Fruit fly (Drosophila melanogaster) whole organism, embryonic: ENCODE measurements around the gene Erk7.

ENCODE experiments used
- Abd-B ChIP-seq: fragments of 200-800 bp; sonication (Bioruptor generic); optimal IDR thresholded peaks from 2 replicates; lab custom pipeline; 2018; ENCODE audit warnings: missing biosample characterization, mild to moderate bottlenecking, missing genetic modification characterization, moderate library complexity
- Aef1 ChIP-seq: fragments of 200-800 bp; sonication (Bioruptor generic); IDR thresholded peaks from 3 replicates; pipeline ENCODE4 v1.3.6; 2022; ENCODE audit warnings: missing biosample characterization, missing genetic modification characterization
- B-H2 ChIP-seq: fragments of 200-800 bp; sonication (Bioruptor generic); optimal IDR thresholded peaks from 2 replicates; lab custom pipeline; 2018; ENCODE audit warnings: missing biosample characterization, mild to moderate bottlenecking, missing genetic modification characterization
- CG10267 ChIP-seq: fragments of 200-800 bp; sonication (Bioruptor generic); optimal IDR thresholded peaks from 2 replicates; lab custom pipeline; 2018; ENCODE audit warnings: missing biosample characterization, mild to moderate bottlenecking, missing genetic modification characterization, moderate library complexity
- CG10543 ChIP-seq: fragments of 200-800 bp; sonication (Bioruptor generic); optimal IDR thresholded peaks from 3 replicates; lab custom pipeline; 2017; ENCODE audit warnings: missing biosample characterization, mild to moderate bottlenecking, missing genetic modification characterization, moderate library complexity
- CG11085 ChIP-seq: fragments of 200-800 bp; sonication (Bioruptor generic); IDR thresholded peaks from 2 replicates; pipeline ENCODE4 v1.3.6; 2022; ENCODE audit warnings: missing biosample characterization, missing genetic modification characterization
- CG12299 ChIP-seq: fragments of 200-800 bp; sonication (Bioruptor generic); optimal IDR thresholded peaks from 2 replicates; lab custom pipeline; 2018; ENCODE audit warnings: missing biosample characterization, mild to moderate bottlenecking, missing genetic modification characterization
- CG12744 ChIP-seq: fragments of 200-800 bp; sonication (Bioruptor generic); optimal IDR thresholded peaks from 2 replicates; lab custom pipeline; 2016; ENCODE audit warnings: missing biosample characterization, missing genetic modification characterization
- CG13424 ChIP-seq: fragments of 200-800 bp; sonication (Bioruptor generic); optimal IDR thresholded peaks from 2 replicates; lab custom pipeline; 2019; ENCODE audit warnings: missing biosample characterization, mild to moderate bottlenecking, missing genetic modification characterization, moderate library complexity
- CG2129 ChIP-seq: fragments of 200-800 bp; sonication (Bioruptor generic); IDR thresholded peaks from 2 replicates; pipeline ENCODE4 v1.3.6; 2022; ENCODE audit warnings: missing biosample characterization, missing genetic modification characterization; ENCODE audit not compliant: partially characterized antibody
- CG4282 ChIP-seq: fragments of 200-800 bp; sonication (Bioruptor generic); optimal IDR thresholded peaks from 2 replicates; lab custom pipeline; 2016; ENCODE audit warnings: missing biosample characterization, missing genetic modification characterization
- CG4328 ChIP-seq: fragments of 200-800 bp; sonication (Bioruptor generic); optimal IDR thresholded peaks from 3 replicates; lab custom pipeline; 2017; ENCODE audit warnings: missing biosample characterization, missing genetic modification reagents, missing genetic modification characterization
- CG4820 ChIP-seq: fragments of 200-800 bp; sonication (Bioruptor generic); optimal IDR thresholded peaks from 3 replicates; lab custom pipeline; 2016; ENCODE audit warnings: missing biosample characterization, missing genetic modification characterization
- CG6689 ChIP-seq: fragments of 200-800 bp; sonication (Bioruptor generic); IDR thresholded peaks from 2 replicates; pipeline ENCODE4 v1.3.6; 2022; ENCODE audit warnings: missing biosample characterization, missing genetic modification characterization
- CG8924 ChIP-seq: fragments of 200-800 bp; optimal IDR thresholded peaks from 3 replicates; lab custom pipeline; 2019; ENCODE audit warnings: missing biosample characterization, mild to moderate bottlenecking, missing genetic modification characterization, moderate library complexity
- CTCF ChIP-seq: fragments of 200-800 bp; sonication (Bioruptor generic); optimal IDR thresholded peaks from 2 replicates; lab custom pipeline; 2017; ENCODE audit warnings: missing biosample characterization, mild to moderate bottlenecking, missing genetic modification characterization, moderate library complexity
- CkIIα-i1 ChIP-seq: fragments of 200-800 bp; sonication (Bioruptor generic); IDR thresholded peaks from 2 replicates; pipeline ENCODE4 v1.3.6; 2022; ENCODE audit warnings: missing biosample characterization, missing genetic modification characterization
- CoRest ChIP-seq: fragments of 200-800 bp; sonication (Bioruptor generic); optimal IDR thresholded peaks from 3 replicates; lab custom pipeline; 2018; ENCODE audit warnings: missing biosample characterization, mild to moderate bottlenecking, missing genetic modification characterization, moderate library complexity
- CrebB ChIP-seq: fragments of 200-800 bp; sonication (Bioruptor generic); optimal IDR thresholded peaks from 3 replicates; lab custom pipeline; 2018; ENCODE audit warnings: missing biosample characterization, mild to moderate bottlenecking, missing genetic modification characterization
- Dbx ChIP-seq: fragments of 200-800 bp; sonication (Bioruptor generic); IDR thresholded peaks from 3 replicates; pipeline ENCODE4 v1.3.6; 2022; ENCODE audit warnings: missing biosample characterization, missing genetic modification characterization
- Dek ChIP-seq: fragments of 200-800 bp; sonication (Bioruptor generic); optimal IDR thresholded peaks from 3 replicates; lab custom pipeline; 2019; ENCODE audit warnings: missing biosample characterization, mild to moderate bottlenecking, missing genetic modification characterization, moderate library complexity
- Drgx ChIP-seq: fragments of 200-800 bp; sonication (Bioruptor generic); IDR thresholded peaks from 2 replicates; pipeline ENCODE4 v1.3.6; 2022; ENCODE audit warnings: missing biosample characterization, missing genetic modification characterization
- E2f2 ChIP-seq: fragments of 200-800 bp; sonication (Bioruptor generic); IDR thresholded peaks from 2 replicates; pipeline ENCODE4 v1.3.6; 2022; ENCODE audit warnings: missing biosample characterization, missing genetic modification characterization
- Elba2 ChIP-seq: fragments of 200-800 bp; sonication (Bioruptor generic); optimal IDR thresholded peaks from 3 replicates; lab custom pipeline; 2016; ENCODE audit warnings: missing biosample characterization, missing genetic modification characterization
- Ets65A ChIP-seq: fragments of 200-800 bp; sonication (Bioruptor generic); peaks from one replicate; lab custom pipeline; 2016; ENCODE audit warnings: missing biosample characterization, missing genetic modification characterization
- GATAe ChIP-seq: fragments of 200-800 bp; sonication (Bioruptor generic); conservative IDR thresholded peaks from 2 replicates; pipeline ENCODE4 v1.3.6; 2022; ENCODE audit warnings: missing biosample characterization, missing genetic modification characterization
- Hmx ChIP-seq: fragments of 200-800 bp; sonication (Bioruptor generic); optimal IDR thresholded peaks from 2 replicates; lab custom pipeline; 2016; ENCODE audit warnings: missing biosample characterization, missing genetic modification characterization
- Med ChIP-seq: fragments of 200-800 bp; sonication (Bioruptor generic); peaks from one replicate; lab custom pipeline; 2016; ENCODE audit warnings: missing biosample characterization, missing genetic modification characterization, mild to moderate bottlenecking, inconsistent platforms, moderate library complexity
- Neu2 ChIP-seq: fragments of 200-800 bp; sonication (Bioruptor generic); optimal IDR thresholded peaks from 3 replicates; lab custom pipeline; 2016; ENCODE audit warnings: missing biosample characterization, missing genetic modification characterization, borderline replicate concordance
- Opbp ChIP-seq: fragments of 200-800 bp; sonication (Bioruptor generic); IDR thresholded peaks from 3 replicates; pipeline ENCODE4 v1.3.6; 2022; ENCODE audit warnings: missing biosample characterization, missing genetic modification characterization; ENCODE audit not compliant: partially characterized antibody
- ab ChIP-seq: fragments of 200-800 bp; sonication (Bioruptor generic); optimal IDR thresholded peaks from 2 replicates; lab custom pipeline; 2016; ENCODE audit warnings: missing biosample characterization, missing genetic modification characterization
- caup ChIP-seq: fragments of 200-800 bp; sonication (Bioruptor generic); optimal IDR thresholded peaks from 3 replicates; lab custom pipeline; 2017; ENCODE audit warnings: missing biosample characterization, mild to moderate bottlenecking, missing genetic modification characterization, moderate library complexity; ENCODE audit not compliant: severe bottlenecking
- chm ChIP-seq: fragments of 200-800 bp; sonication (Bioruptor generic); IDR thresholded peaks from 2 replicates; pipeline ENCODE4 v1.3.6; 2022; ENCODE audit warnings: missing biosample characterization, missing genetic modification characterization
- crol ChIP-seq: fragments of 200-800 bp; sonication (Bioruptor generic); IDR thresholded peaks from 2 replicates; pipeline ENCODE4 v1.3.6; 2022; ENCODE audit warnings: missing biosample characterization, missing genetic modification characterization
- eyg ChIP-seq: fragments of 200-800 bp; sonication (Bioruptor generic); optimal IDR thresholded peaks from 3 replicates; lab custom pipeline; 2016; ENCODE audit warnings: missing biosample characterization, missing genetic modification characterization
- fd102C ChIP-seq: fragments of 200-800 bp; sonication (Bioruptor generic); optimal IDR thresholded peaks from 2 replicates; lab custom pipeline; 2018; ENCODE audit warnings: missing biosample characterization, mild to moderate bottlenecking, missing genetic modification characterization, moderate library complexity
- fd64A ChIP-seq: fragments of 200-800 bp; sonication (Bioruptor generic); optimal IDR thresholded peaks from 3 replicates; lab custom pipeline; 2018; ENCODE audit warnings: missing biosample characterization, mild to moderate bottlenecking, missing genetic modification characterization
- fru ChIP-seq: fragments of >200 bp; optimal IDR thresholded peaks from 2 replicates; lab custom pipeline; 2017
- grau ChIP-seq: fragments of 200-800 bp; optimal IDR thresholded peaks from 3 replicates; lab custom pipeline; 2019; ENCODE audit warnings: missing biosample characterization, mild to moderate bottlenecking, missing genetic modification characterization, moderate library complexity
- hbn ChIP-seq: fragments of 200-800 bp; sonication (Bioruptor generic); IDR thresholded peaks from 2 replicates; pipeline ENCODE4 v1.3.6; 2022; ENCODE audit warnings: missing biosample characterization, missing genetic modification characterization; ENCODE audit not compliant: partially characterized antibody
- insv ChIP-seq, 2 experiments: fragments of 200-800 bp; sonication (Bioruptor generic); optimal IDR thresholded peaks; 3 replicates each; lab custom pipeline; 2016 to 2018; ENCODE audit warnings: missing biosample characterization in 2 of 2, missing genetic modification characterization in 2 of 2
- nerfin-1 ChIP-seq: fragments of 200-800 bp; sonication (Bioruptor generic); optimal IDR thresholded peaks from 3 replicates; lab custom pipeline; 2019; ENCODE audit warnings: missing biosample characterization, mild to moderate bottlenecking, missing genetic modification characterization, moderate library complexity
- prd ChIP-seq, 3 experiments: fragments of >200 bp in 2 of 3; fragments of 200-800 bp in 1 of 3; sonication (Bioruptor generic) in 1 of 3; optimal IDR thresholded peaks in 2 of 3; IDR thresholded peaks in 1 of 3; 2 replicates in 2 of 3; 3 replicates in 1 of 3; pipeline versions ENCODE4 v1.3.6 to Lab custom; 2017 to 2022; ENCODE audit warnings: missing biosample characterization in 1 of 3, missing genetic modification characterization in 1 of 3
- pzg ChIP-seq: fragments of 200-800 bp; sonication (Bioruptor generic); optimal IDR thresholded peaks from 3 replicates; lab custom pipeline; 2018; ENCODE audit warnings: missing biosample characterization, mild to moderate bottlenecking, missing genetic modification characterization, moderate library complexity
- repo ChIP-seq: fragments of 200-800 bp; sonication (Bioruptor generic); optimal IDR thresholded peaks from 2 replicates; lab custom pipeline; 2016; ENCODE audit warnings: missing biosample characterization, missing genetic modification characterization
- row ChIP-seq: fragments of 200-800 bp; sonication (Bioruptor generic); IDR thresholded peaks from 3 replicates; pipeline ENCODE4 v1.3.6; 2022; ENCODE audit warnings: missing biosample characterization, missing genetic modification characterization
- sd ChIP-seq: fragments of 200-800 bp; sonication (Bioruptor generic); optimal IDR thresholded peaks from 3 replicates; lab custom pipeline; 2018; ENCODE audit warnings: missing biosample characterization, mild to moderate bottlenecking, missing genetic modification characterization, moderate library complexity
- sqz ChIP-seq: fragments of 200-800 bp; sonication (Bioruptor generic); optimal IDR thresholded peaks from 3 replicates; lab custom pipeline; 2018; ENCODE audit warnings: missing biosample characterization, mild to moderate bottlenecking, missing genetic modification characterization
- zen2 ChIP-seq: fragments of 200-800 bp; sonication (Bioruptor generic); IDR thresholded peaks from 3 replicates; pipeline ENCODE4 v1.3.6; 2022; ENCODE audit warnings: missing biosample characterization, missing genetic modification characterization; ENCODE audit not compliant: partially characterized antibody
- zfh2 ChIP-seq: fragments of 200-800 bp; sonication (Bioruptor generic); optimal IDR thresholded peaks from 2 replicates; lab custom pipeline; 2016; ENCODE audit warnings: missing biosample characterization, missing genetic modification characterization

The Erk7 gene

DNA sequence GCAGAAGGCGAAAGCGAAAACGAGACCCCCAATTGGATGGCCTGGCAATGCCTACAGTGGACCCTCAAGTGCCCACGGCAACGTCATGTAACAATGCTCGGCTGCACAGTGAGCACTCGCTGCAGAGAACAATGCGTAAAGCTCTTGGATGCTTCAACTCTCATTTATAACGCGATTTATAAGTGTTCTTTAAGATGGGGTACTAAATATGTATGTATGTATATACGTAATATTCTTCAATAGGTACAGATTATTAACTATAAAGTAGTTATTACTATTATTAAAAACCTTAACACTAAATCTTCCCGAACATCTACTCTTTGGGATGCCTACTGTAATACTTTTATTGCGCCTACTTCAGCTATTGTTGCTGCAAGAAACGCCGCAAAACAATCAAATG, 1.4 kb downstream of the Erk7 start:
- TF ChIP-seq zfh2 (GFP tag; lab: Kevin White, UChicago) (no peak), CG10543 (GFP tag; lab: Kevin White, UChicago) (no peak), fd64A (GFP tag; lab: Kevin White, UChicago) (no peak), caup (GFP tag; lab: Kevin White, UChicago) (no peak), prd (optimal IDR thresholded peaks at IDR 0.05; lab: Kevin White, UChicago) (no peak), prd (GFP tag; IDR thresholded peaks at IDR 0.05; lab: Robert Waterston, UW) (no peak), GATAe (GFP tag; lab: Robert Waterston, UW) (no peak), sqz (GFP tag; lab: Kevin White, UChicago) (no peak), Neu2 (GFP tag; lab: Kevin White, UChicago) (no peak), CG11085 (GFP tag; lab: Robert Waterston, UW) (no peak), crol (GFP tag; lab: Robert Waterston, UW) (no peak), CG6689 (GFP tag; lab: Robert Waterston, UW) (0 out of 2 replicates have a peak, but pooled peaks have one; percentile 21), CG12744 (no peak), eyg (no peak), Hmx (GFP tag; lab: Kevin White, UChicago) (no peak), row (GFP tag; lab: Robert Waterston, UW) (peak; percentile 33; the same call in 2 of the 3 replicates), CG4820 (GFP tag; lab: Kevin White, UChicago) (no peak), CrebB (tag; lab: Kevin White, UChicago) (no peak), Drgx (GFP tag; lab: Robert Waterston, UW) (peak; percentile 23; the same call in 1 of the 2 replicates), grau (tag; lab: Kevin White, UChicago) (peak; percentile 69), Opbp (GFP tag; lab: Robert Waterston, UW) (no peak), Abd-B (GFP tag; lab: Kevin White, UChicago) (no peak), chm (GFP tag; lab: Robert Waterston, UW) (no peak), Ets65A (GFP tag; lab: Kevin White, UChicago) (peak; percentile 5), ab (GFP tag; lab: Kevin White, UChicago) (no peak), fru (lab: Kevin White, UChicago) (no peak), Med (GFP tag; lab: Kevin White, UChicago) (peak; percentile 24)

DNA sequence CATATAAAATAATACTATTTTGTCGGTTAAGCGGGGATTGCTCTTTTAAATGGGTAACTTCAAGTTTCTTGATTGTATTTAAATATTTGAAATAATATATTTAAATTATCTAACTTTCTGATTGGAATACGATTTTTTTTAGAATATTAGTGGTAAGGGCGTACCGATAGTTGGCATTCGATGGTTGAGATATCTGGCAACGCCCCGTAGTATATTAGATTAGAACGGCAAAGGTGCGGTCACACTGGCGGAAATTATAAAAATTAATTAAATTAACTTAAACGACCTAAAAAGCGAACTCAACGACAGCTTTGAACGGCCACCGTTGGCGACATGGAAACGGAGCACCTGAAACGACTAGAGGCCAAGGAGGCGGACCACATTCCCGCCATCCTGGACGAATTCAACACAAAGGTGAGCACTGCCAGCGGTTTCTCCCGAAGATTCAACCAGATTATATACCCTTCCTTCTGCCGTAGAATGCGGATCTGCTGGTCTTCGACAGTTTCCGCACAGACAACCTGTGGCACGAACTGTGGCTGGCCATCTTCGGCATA, 11.5 kb downstream of the Erk7 start, which contains the start of gene ric8a:
Gene ric8a (plus strand): TSS at position 205 of the 557 bp plus-strand sequence.
- TF ChIP-seq Dbx (GFP tag; lab: Robert Waterston, UW) (no peak), Ets65A (GFP tag; lab: Kevin White, UChicago) (peak; percentile 46), CG8924 (tag; lab: Kevin White, UChicago) (peak; percentile 35), pzg (GFP tag; lab: Kevin White, UChicago) (peak; percentile 54), nerfin-1 (no peak), zen2 (GFP tag; lab: Robert Waterston, UW) (peak; percentile 60; the same call in 1 of the 3 replicates), CG13424 (peak; percentile 8), CoRest (tag; lab: Kevin White, UChicago) (peak; percentile 36), E2f2 (GFP tag; lab: Robert Waterston, UW) (peak; percentile 36; the same call in 1 of the 2 replicates), CG4282 (GFP tag; lab: Kevin White, UChicago) (no peak), B-H2 (GFP tag; lab: Kevin White, UChicago) (no peak), CG12299 (tag; lab: Kevin White, UChicago) (no peak), Elba2 (GFP tag; lab: Kevin White, UChicago) (peak; percentile 36), repo (GFP tag; lab: Kevin White, UChicago) (no peak), insv (GFP tag; optimal IDR thresholded peaks at IDR 0.05; lab: Kevin White, UChicago) (peak in 1 of 2 experiments; percentile 93), CG10267 (tag; lab: Kevin White, UChicago) (peak; percentile 34), fd102C (GFP tag; lab: Kevin White, UChicago) (no peak), CG4328 (GFP tag; lab: Kevin White, UChicago) (no peak), Dek (tag; lab: Kevin White, UChicago) (peak; percentile 26), CkIIα-i1 (GFP tag; lab: Robert Waterston, UW) (no peak), CTCF (GFP tag; lab: Kevin White, UChicago) (peak; percentile 10), CG2129 (GFP tag; lab: Robert Waterston, UW) (peak; percentile 30), Aef1 (0 out of 3 replicates have a peak, but pooled peaks have one; percentile 17), sd (tag; lab: Kevin White, UChicago) (no peak), hbn (peak; percentile 75)
